Fruit fly (Drosophila melanogaster): Measurements from ENCODE around the gene mew.

Gene mew

DNA sequence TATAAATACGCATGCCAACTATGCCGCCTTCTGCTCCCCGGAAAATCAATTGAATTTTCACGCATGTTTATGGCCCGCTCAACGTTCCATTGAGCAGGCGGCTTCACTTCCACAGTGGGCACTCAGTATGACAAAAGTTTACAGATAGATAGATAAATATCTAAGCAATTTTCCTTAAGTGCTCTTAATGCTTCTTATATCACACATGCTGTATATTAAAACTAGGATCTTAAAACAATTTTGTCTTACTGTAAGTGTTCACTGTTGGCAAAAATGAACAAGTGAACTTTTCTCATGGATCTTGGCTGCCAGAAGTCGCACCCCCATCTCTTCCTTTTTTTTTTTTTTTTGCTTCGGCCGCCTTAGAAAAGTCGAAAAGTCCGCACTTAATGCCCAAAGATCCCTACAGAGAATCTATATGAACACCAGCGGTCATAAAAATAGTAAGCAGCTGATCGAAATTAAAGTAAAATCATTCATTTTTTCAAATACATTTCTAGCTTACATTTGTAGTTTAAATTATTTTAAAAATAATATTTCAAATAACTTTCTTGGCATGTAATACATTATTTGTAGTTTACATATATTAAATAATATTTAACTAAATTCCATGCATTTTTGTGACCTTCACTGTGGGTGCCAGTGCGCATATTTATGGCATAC is 5.1 kb downstream of the mew start:
- TF ChIP-seq noc (tag; optimal IDR thresholded peaks at IDR 0.05), result peak; percentile 1

dm6 chrX:13251310-13251709 is 7.0 kb downstream of the mew start:
- peak; percentile 86 for TF ChIP-seq noc (tag; optimal IDR thresholded peaks at IDR 0.05)

DNA sequence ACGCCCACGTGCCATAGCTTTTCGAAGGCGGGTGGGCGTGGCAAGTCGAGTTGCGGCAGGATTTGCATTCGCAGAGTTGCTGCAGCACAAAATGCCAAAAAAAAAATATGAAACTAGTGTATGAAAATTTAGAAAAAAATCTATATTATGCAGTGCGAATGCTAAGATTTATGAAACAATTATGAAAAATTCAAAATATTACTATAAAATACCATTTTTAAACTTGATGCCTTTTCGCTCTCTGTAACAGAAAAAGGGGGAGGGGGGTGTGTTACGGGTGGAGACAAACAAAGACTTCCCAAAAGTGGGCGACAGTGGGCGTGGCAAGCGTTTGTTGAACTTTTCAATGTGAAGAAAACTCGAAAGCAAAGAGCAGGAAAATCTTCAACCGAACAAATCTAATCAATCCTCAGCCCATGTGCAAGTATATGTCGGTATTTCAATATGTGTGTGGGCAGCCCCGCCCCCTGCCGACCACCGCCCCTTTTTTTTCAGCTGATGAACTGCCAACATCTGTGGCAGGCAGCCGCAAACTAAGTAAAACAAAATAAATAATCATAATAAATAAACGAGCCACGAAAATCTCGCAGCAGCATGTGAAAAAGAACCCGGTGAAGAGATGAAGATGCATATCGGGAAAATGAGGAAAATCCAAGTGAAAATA is 8.4 kb downstream of the mew start:
- TF ChIP-seq noc (tag; optimal IDR thresholded peaks at IDR 0.05), result no peak

DNA sequence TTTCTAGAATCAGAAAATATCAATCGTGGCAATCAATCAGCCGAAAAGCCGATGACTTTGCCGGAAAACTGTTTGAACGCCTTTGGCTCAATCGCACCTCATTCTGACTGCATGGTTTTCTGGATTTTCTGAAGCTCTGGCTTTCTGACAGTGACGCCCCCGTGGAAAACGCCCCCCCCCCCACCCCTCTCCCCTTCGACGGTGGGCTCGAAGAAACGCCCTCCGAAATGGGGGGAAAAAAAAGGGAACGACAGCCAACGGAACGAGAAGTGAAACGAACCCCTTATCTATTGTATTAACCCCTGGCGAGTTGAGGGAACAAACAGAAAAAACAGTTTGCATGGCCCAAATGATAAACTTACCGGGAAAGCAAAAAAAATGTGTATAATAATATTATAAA is 9.8 kb downstream of the mew start:
- TF ChIP-seq noc (tag; optimal IDR thresholded peaks at IDR 0.05), result no peak

DNA sequence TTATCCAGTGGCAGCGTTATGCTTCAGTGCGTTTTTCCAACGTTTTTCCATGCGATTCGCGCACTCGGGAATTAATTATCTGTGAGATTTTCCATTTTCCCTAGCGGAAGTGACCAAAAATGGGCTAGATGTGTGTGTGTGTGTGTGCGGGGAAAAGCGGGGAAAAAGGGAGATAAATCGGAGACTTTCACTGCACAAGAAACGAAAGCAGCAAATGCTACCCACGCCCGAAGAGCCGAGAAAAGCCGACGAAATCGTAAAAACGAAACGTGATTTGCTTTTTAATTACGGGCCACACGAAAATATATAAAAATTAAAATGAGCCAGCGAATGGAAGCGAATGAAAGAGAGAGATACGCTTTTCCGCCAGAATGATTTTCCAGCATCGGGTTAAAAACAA is 10.5 kb downstream of the mew start:
- TF ChIP-seq noc (tag; optimal IDR thresholded peaks at IDR 0.05), result no peak

dm6 chrX:13245767-13246166 is 12.5 kb downstream of the mew start:
- no peak for TF ChIP-seq noc (tag; optimal IDR thresholded peaks at IDR 0.05)

DNA sequence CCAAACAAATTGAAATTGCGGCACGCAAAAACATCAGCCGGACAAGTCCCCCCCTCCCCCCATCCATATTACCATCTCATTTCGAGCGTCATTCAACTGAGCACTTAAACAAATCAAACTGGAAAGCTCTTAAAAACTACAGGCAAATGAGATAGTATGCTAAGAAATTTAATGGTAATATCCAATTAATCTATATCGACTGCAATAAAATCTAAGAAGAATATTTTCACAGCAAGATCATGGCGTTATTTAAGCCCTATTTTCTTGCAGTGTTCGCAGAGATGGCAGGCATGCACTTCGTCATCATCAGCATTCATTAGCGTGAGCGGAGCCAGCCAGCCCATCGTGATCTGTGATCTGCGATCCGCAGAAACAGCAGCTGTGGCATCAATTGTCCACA is 13.8 kb downstream of the mew start:
- no peak for TF ChIP-seq noc (tag; optimal IDR thresholded peaks at IDR 0.05)

- no peak for TF ChIP-seq noc (tag; optimal IDR thresholded peaks at IDR 0.05)
Measured at dm6 chrX:13243726-13244323, 14.5 kb downstream of the mew start.

DNA sequence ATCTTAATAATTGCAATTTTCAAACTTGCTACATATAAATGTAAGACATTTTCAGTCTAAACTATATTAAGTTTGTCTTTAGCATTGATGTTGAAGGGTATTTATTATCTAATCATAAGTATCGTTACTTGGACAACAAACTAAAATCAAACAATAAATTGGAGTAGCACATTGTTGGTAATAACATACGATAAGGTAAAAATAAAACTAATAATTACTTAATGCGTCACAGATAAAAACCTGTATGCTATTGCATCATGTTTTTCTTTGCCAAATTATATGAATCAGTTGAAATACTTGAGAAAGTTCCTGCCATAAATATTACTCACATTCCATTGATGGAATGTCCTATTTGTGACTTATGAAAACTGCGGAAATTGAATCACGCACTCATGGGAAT is 17.5 kb downstream of the mew start:
- TF ChIP-seq noc (tag; optimal IDR thresholded peaks at IDR 0.05), result no peak

DNA sequence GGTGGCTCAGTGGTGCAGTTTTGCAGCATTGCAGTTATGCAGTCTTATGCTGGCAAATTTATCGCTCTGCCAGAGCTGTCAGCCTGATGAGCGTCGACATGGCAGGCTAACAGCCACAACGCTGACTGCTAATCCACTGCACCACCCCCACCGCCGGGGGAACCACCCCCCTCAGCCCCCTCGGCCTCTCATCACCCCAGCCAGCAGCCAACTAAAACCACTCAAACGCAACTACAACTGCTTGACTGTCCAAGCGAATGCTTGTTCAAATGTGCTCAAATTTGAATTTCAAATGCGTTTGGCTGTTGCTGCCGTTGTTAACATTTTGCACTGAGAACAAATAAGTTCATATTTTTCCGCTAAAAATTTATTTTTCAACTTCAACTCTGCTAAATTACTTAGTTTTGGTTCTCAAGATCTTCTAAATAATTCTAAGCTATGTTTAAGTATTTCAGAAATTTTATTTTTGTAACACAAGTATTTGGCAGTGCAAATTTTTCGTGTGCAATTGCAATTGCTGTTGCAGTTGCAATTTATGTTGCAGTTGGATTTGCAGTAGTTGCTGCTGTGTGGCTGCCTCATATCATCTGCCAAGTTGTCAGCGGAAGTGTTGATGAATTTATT is 19.9 kb downstream of the mew start:
- no peak for TF ChIP-seq noc (tag; optimal IDR thresholded peaks at IDR 0.05)

DNA sequence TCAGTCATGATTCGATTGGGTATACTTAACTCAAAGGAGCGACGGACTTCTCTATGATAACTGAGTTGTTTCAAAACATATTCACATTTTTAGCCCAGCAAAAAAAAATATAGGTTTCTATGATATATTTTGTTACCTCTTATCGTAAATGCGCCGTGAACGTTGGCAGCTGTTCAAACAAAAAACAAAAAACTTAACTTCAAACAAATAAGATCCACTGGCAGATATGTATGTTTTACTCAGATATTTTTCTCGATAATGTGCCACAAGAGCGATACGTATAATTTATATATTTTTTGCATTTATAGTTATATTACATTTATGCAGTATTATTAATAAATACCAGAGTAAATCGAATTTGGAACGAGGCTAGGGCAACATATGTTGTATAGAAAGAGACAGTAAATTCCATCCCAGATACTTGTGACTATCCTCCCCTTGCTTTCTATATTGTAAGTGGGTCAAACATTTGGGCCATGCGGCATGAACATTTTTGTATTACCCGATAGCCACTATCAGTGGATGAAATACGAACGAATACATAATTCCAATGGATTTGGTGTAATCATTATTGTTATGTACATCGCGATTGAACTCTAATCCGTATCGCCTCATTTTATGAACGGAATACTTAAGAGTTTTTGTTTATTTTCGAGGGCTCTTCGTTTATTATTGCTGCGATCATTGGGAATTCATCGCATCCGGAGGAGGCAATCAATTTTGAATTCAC is 21.6 kb downstream of the mew start, which contains the start of gene CG32639:
Gene CG32639, minus strand, starts transcription at position 51 of the 730 bp plus-strand sequence.
- no peak for TF ChIP-seq noc (tag; optimal IDR thresholded peaks at IDR 0.05)

DNA sequence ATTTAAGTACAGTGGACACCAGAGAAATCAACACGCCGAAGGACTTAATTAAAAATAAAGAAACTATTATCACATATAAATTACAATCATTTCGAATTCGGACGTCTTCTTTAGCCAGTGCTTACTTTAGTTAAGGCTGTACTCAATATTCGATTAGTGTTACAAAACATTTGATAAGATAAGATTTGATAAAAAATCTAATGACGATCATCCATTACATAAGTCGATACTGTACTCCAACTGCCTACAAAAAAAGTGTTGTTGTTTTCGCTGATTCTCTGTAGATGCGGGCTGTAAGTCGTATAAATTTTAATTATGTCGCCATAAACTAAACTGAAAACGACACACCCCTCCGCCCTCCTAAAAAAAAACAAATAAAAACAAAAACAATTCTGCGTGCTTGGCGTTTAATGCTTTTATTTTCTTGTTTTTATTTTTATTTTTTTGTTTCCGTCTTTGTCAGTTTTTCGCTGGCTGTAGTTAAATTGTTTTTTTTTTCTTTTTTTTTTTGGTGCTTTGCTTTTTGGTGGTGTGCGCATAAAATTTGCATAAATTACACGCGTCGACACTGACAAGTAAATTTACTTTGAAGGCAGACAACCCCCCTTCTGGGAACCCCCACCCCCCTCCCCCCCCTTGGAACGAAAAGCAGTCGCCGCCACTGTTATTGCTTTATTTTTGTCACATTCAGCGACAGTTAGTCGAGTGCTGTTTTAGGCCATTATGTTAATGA is 23.4 kb downstream of the mew start:
- TF ChIP-seq noc (tag; optimal IDR thresholded peaks at IDR 0.05), result no peak

- peak; percentile 56 for TF ChIP-seq noc (tag; optimal IDR thresholded peaks at IDR 0.05)
Measured at dm6 chrX:13233811-13234737, 24.2 kb downstream of the mew start.
